Fruit fly (Drosophila melanogaster) whole organism, embryonic: ENCODE measurements around the gene CG33687.

ENCODE experiments used
- Atf3 ChIP-seq: fragments of 200-800 bp; sonication (Bioruptor generic); optimal IDR thresholded peaks from 3 replicates; lab custom pipeline; 2016; ENCODE audit warnings: missing biosample characterization, missing genetic modification characterization
- Awh ChIP-seq: fragments of 200-800 bp; sonication (Bioruptor generic); IDR thresholded peaks from 2 replicates; pipeline ENCODE4, ENCODE4 v1.3.6; 2022; ENCODE audit warnings: missing biosample characterization, missing genetic modification characterization
- Bdp1 ChIP-seq: fragments of 200-800 bp; sonication (Bioruptor generic); optimal IDR thresholded peaks from 3 replicates; lab custom pipeline; 2016; ENCODE audit warnings: missing biosample characterization, missing genetic modification characterization
- CG10431 ChIP-seq: fragments of 200-800 bp; sonication (Bioruptor generic); optimal IDR thresholded peaks from 3 replicates; lab custom pipeline; 2018; ENCODE audit warnings: missing biosample characterization, mild to moderate bottlenecking, missing genetic modification characterization
- CG10462 ChIP-seq: fragments of 200-800 bp; sonication (Bioruptor generic); optimal IDR thresholded peaks from 2 replicates; lab custom pipeline; 2016; ENCODE audit warnings: missing biosample characterization, missing genetic modification characterization
- CG12155 ChIP-seq: fragments of 200-800 bp; sonication (Bioruptor generic); optimal IDR thresholded peaks from 3 replicates; lab custom pipeline; 2016; ENCODE audit warnings: missing biosample characterization, missing genetic modification characterization
- CG13287 ChIP-seq: fragments of 200-800 bp; sonication (Bioruptor generic); IDR thresholded peaks from 2 replicates; pipeline ENCODE4 v1.3.6; 2022; ENCODE audit warnings: missing biosample characterization, missing genetic modification characterization; ENCODE audit not compliant: partially characterized antibody
- CG13894 ChIP-seq: fragments of 200-800 bp; sonication (Bioruptor generic); optimal IDR thresholded peaks from 3 replicates; lab custom pipeline; 2018; ENCODE audit warnings: missing biosample characterization, mild to moderate bottlenecking, missing genetic modification characterization, moderate library complexity
- CG14050 ChIP-seq: fragments of 200-800 bp; sonication (Bioruptor generic); IDR thresholded peaks from 3 replicates; pipeline ENCODE4 v1.3.6; 2022; ENCODE audit warnings: missing biosample characterization, missing genetic modification characterization
- CG14441 ChIP-seq: fragments of 200-800 bp; sonication (Bioruptor generic); IDR thresholded peaks from 2 replicates; pipeline ENCODE4 v1.3.6; 2022; ENCODE audit warnings: missing biosample characterization, missing genetic modification characterization
- CG15601 ChIP-seq: fragments of 200-800 bp; sonication (Bioruptor generic); optimal IDR thresholded peaks from 3 replicates; lab custom pipeline; 2019; ENCODE audit warnings: missing biosample characterization, mild to moderate bottlenecking, missing genetic modification characterization, moderate library complexity
- CG1603 ChIP-seq: fragments of 200-800 bp; sonication (Bioruptor generic); optimal IDR thresholded peaks from 2 replicates; lab custom pipeline; 2019; ENCODE audit warnings: missing biosample characterization, mild to moderate bottlenecking, missing genetic modification characterization, moderate library complexity
- CG17359 ChIP-seq: fragments of 200-800 bp; sonication (Bioruptor generic); optimal IDR thresholded peaks from 3 replicates; lab custom pipeline; 2018; ENCODE audit warnings: missing biosample characterization, mild to moderate bottlenecking, missing genetic modification characterization, moderate library complexity
- CG17361 ChIP-seq: fragments of 200-800 bp; sonication (Bioruptor generic); IDR thresholded peaks from 3 replicates; pipeline ENCODE4 v1.3.6; 2022; ENCODE audit warnings: missing biosample characterization, missing genetic modification characterization
- CG30403 ChIP-seq: fragments of 200-800 bp; sonication (Bioruptor generic); optimal IDR thresholded peaks from 3 replicates; lab custom pipeline; 2016; ENCODE audit warnings: missing biosample characterization, missing genetic modification characterization
- CG30431 ChIP-seq: fragments of 200-800 bp; sonication (Bioruptor generic); optimal IDR thresholded peaks from 2 replicates; lab custom pipeline; 2017; ENCODE audit warnings: missing biosample characterization, missing genetic modification characterization
- CG3407 ChIP-seq: fragments of 200-800 bp; sonication (Bioruptor generic); optimal IDR thresholded peaks from 2 replicates; lab custom pipeline; 2018; ENCODE audit warnings: missing biosample characterization, mild to moderate bottlenecking, missing genetic modification characterization
- CG42726 ChIP-seq: fragments of 200-800 bp; sonication (Bioruptor generic); IDR thresholded peaks from 2 replicates; pipeline ENCODE4 v1.3.6; 2022; ENCODE audit warnings: missing biosample characterization, missing genetic modification characterization; ENCODE audit not compliant: partially characterized antibody
- CG43689 ChIP-seq: fragments of 200-800 bp; sonication (Bioruptor generic); IDR thresholded peaks from 2 replicates; pipeline ENCODE4 v1.3.6; 2022; ENCODE audit warnings: missing biosample characterization, missing genetic modification characterization
- CG4404 ChIP-seq: fragments of 200-800 bp; sonication (Bioruptor generic); IDR thresholded peaks from 2 replicates; pipeline ENCODE4 v1.3.6; 2022; ENCODE audit warnings: missing biosample characterization, missing genetic modification characterization
- CG7786 ChIP-seq: fragments of 200-800 bp; sonication (Bioruptor generic); optimal IDR thresholded peaks from 2 replicates; lab custom pipeline; 2016; ENCODE audit warnings: missing biosample characterization, missing genetic modification characterization
- CG8944 ChIP-seq: fragments of 200-800 bp; sonication (Bioruptor generic); optimal IDR thresholded peaks from 3 replicates; lab custom pipeline; 2016; ENCODE audit warnings: missing biosample characterization, missing genetic modification characterization
- CG9437 ChIP-seq: fragments of 200-800 bp; sonication (Bioruptor generic); optimal IDR thresholded peaks from 2 replicates; lab custom pipeline; 2018; ENCODE audit warnings: missing biosample characterization, mild to moderate bottlenecking, missing genetic modification characterization
- Chrac-16 ChIP-seq: fragments of 200-800 bp; sonication (Bioruptor generic); optimal IDR thresholded peaks from 3 replicates; lab custom pipeline; 2016; ENCODE audit warnings: missing biosample characterization, missing genetic modification characterization
- CkIIα-i1 ChIP-seq: fragments of 200-800 bp; sonication (Bioruptor generic); IDR thresholded peaks from 2 replicates; pipeline ENCODE4 v1.3.6; 2022; ENCODE audit warnings: missing biosample characterization, missing genetic modification characterization
- D19A ChIP-seq: fragments of 200-800 bp; optimal IDR thresholded peaks from 3 replicates; lab custom pipeline; 2019; ENCODE audit warnings: missing biosample characterization, mild to moderate bottlenecking, missing genetic modification characterization, moderate library complexity
- Dek ChIP-seq: fragments of 200-800 bp; sonication (Bioruptor generic); optimal IDR thresholded peaks from 3 replicates; lab custom pipeline; 2019; ENCODE audit warnings: missing biosample characterization, mild to moderate bottlenecking, missing genetic modification characterization, moderate library complexity
- Doc2 ChIP-seq: fragments of 200-800 bp; sonication (Bioruptor generic); IDR thresholded peaks from 2 replicates; pipeline ENCODE4 v1.3.6; 2022; ENCODE audit warnings: missing biosample characterization, missing genetic modification characterization
- Dref ChIP-seq: fragments of 200-800 bp; sonication (Bioruptor generic); IDR thresholded peaks from 2 replicates; pipeline ENCODE4 v1.3.6; 2022; ENCODE audit warnings: missing biosample characterization, missing genetic modification characterization
- Drgx ChIP-seq: fragments of 200-800 bp; sonication (Bioruptor generic); IDR thresholded peaks from 2 replicates; pipeline ENCODE4 v1.3.6; 2022; ENCODE audit warnings: missing biosample characterization, missing genetic modification characterization
- H2.0 ChIP-seq: fragments of 200-800 bp; sonication (Bioruptor generic); IDR thresholded peaks from 2 replicates; pipeline ENCODE4 v1.3.6; 2022; ENCODE audit warnings: missing biosample characterization, missing genetic modification characterization
- HLH54F ChIP-seq: fragments of 200-800 bp; sonication (Bioruptor generic); optimal IDR thresholded peaks from 3 replicates; lab custom pipeline; 2016; ENCODE audit warnings: missing biosample characterization, missing genetic modification characterization
- Hmx ChIP-seq: fragments of 200-800 bp; sonication (Bioruptor generic); optimal IDR thresholded peaks from 2 replicates; lab custom pipeline; 2016; ENCODE audit warnings: missing biosample characterization, missing genetic modification characterization
- Mad ChIP-seq: fragments of 200-800 bp; sonication (Bioruptor generic); optimal IDR thresholded peaks from 2 replicates; lab custom pipeline; 2016; ENCODE audit warnings: missing biosample characterization, missing genetic modification characterization
- NC2β ChIP-seq: fragments of 200-800 bp; sonication (Bioruptor generic); optimal IDR thresholded peaks from 2 replicates; lab custom pipeline; 2016; ENCODE audit warnings: missing biosample characterization, missing genetic modification characterization
- Nf-YB ChIP-seq: fragments of 200-800 bp; sonication (Bioruptor generic); optimal IDR thresholded peaks from 3 replicates; lab custom pipeline; 2019; ENCODE audit warnings: missing biosample characterization, mild to moderate bottlenecking, missing genetic modification characterization, moderate library complexity
- Pdp1 ChIP-seq, 2 experiments: fragments of 200-800 bp; sonication (Bioruptor generic); optimal IDR thresholded peaks; 3 replicates each; lab custom pipeline; 2016; ENCODE audit warnings: missing biosample characterization in 2 of 2, missing genetic modification characterization in 2 of 2, mild to moderate bottlenecking in 1 of 2, moderate library complexity in 1 of 2
- Sin3A ChIP-seq: fragments of >200 bp; optimal IDR thresholded peaks from 2 replicates; lab custom pipeline; 2018
- al ChIP-seq: fragments of 200-800 bp; sonication (Bioruptor generic); IDR thresholded peaks from 2 replicates; pipeline ENCODE4 v1.3.6; 2022; ENCODE audit warnings: missing biosample characterization, missing genetic modification characterization
- ara ChIP-seq: fragments of 200-800 bp; sonication (Bioruptor generic); IDR thresholded peaks from 2 replicates; pipeline ENCODE4 v1.3.6; 2022; ENCODE audit warnings: missing biosample characterization, missing genetic modification characterization
- bsh ChIP-seq, 2 experiments: fragments of 200-800 bp; sonication (Bioruptor generic); optimal IDR thresholded peaks; 2 replicates each; lab custom pipeline; 2017 to 2018; ENCODE audit warnings: mild to moderate bottlenecking in 2 of 2, missing biosample characterization in 2 of 2, missing genetic modification characterization in 2 of 2, moderate library complexity in 1 of 2
- cwo ChIP-seq: fragments of 200-800 bp; sonication (Bioruptor generic); optimal IDR thresholded peaks from 3 replicates; lab custom pipeline; 2017; ENCODE audit warnings: missing biosample characterization, missing genetic modification characterization, mild to moderate bottlenecking, moderate library complexity, missing genetic modification reagents
- ewg ChIP-seq: fragments of 200-800 bp; sonication (Bioruptor generic); optimal IDR thresholded peaks from 3 replicates; lab custom pipeline; 2017; ENCODE audit warnings: mild to moderate bottlenecking, missing biosample characterization, missing genetic modification reagents, missing genetic modification characterization
- gsb ChIP-seq: fragments of 200-800 bp; sonication (Bioruptor generic); IDR thresholded peaks from 2 replicates; pipeline ENCODE4 v1.3.6; 2022; ENCODE audit warnings: missing biosample characterization, missing genetic modification characterization
- hkb ChIP-seq, 2 experiments: fragments of 200-800 bp in 1 of 2; fragments of >200 bp in 1 of 2; sonication (Bioruptor generic) in 1 of 2; IDR thresholded peaks in 1 of 2; optimal IDR thresholded peaks in 1 of 2; 2 replicates each; pipeline versions ENCODE4 v1.3.6 to Lab custom; 2017 to 2022; ENCODE audit warnings: missing biosample characterization in 1 of 2, missing genetic modification characterization in 1 of 2
- lov ChIP-seq, 2 experiments: fragments of 200-800 bp in 1 of 2; fragments of >200 bp in 1 of 2; sonication (Bioruptor generic) in 1 of 2; IDR thresholded peaks in 1 of 2; optimal IDR thresholded peaks in 1 of 2; 2 replicates in 1 of 2; 3 replicates in 1 of 2; pipeline versions ENCODE4 v1.3.6 to Lab custom; 2017 to 2022; ENCODE audit warnings: missing biosample characterization in 1 of 2, missing genetic modification characterization in 1 of 2
- oc ChIP-seq: fragments of 200-800 bp; sonication (Bioruptor generic); optimal IDR thresholded peaks from 2 replicates; lab custom pipeline; 2018; ENCODE audit warnings: missing biosample characterization, mild to moderate bottlenecking, missing genetic modification characterization, moderate library complexity
- sens ChIP-seq: fragments of 200-800 bp; sonication (Bioruptor generic); peaks from one replicate; lab custom pipeline; 2016; ENCODE audit warnings: missing biosample characterization, missing genetic modification characterization
- tap ChIP-seq: fragments of 200-800 bp; optimal IDR thresholded peaks from 3 replicates; lab custom pipeline; 2019; ENCODE audit warnings: missing biosample characterization, mild to moderate bottlenecking, missing genetic modification characterization, moderate library complexity
- tgo ChIP-seq: fragments of 200-800 bp; sonication (Bioruptor generic); IDR thresholded peaks from 3 replicates; pipeline ENCODE4 v1.3.6; 2022; ENCODE audit warnings: missing biosample characterization, missing genetic modification characterization

Gene CG33687

dm6 chr3L:16203236-16203635, 5.6 kb downstream of the CG33687 start (continued):
- TF ChIP-seq oc (tag; lab: Kevin White, UChicago) (peak; percentile 16), Dref (no peak), CkIIα-i1 (GFP tag; lab: Robert Waterston, UW) (peak; percentile 75; the same call in 1 of the 2 replicates), hkb (optimal IDR thresholded peaks at IDR 0.05; lab: Kevin White, UChicago) (no peak), hkb (GFP tag; IDR thresholded peaks at IDR 0.05; lab: Robert Waterston, UW) (peak; percentile 81), Drgx (peak; percentile 47), Sin3A (lab: Kevin White, UChicago) (no peak), CG43689 (peak; percentile 83), Nf-YB (GFP tag; lab: Kevin White, UChicago) (peak; percentile 24), Bdp1 (GFP tag; lab: Kevin White, UChicago) (peak; percentile 30), CG13287 (no peak), CG3407 (GFP tag; lab: Kevin White, UChicago) (peak; percentile 41), NC2β (GFP tag; lab: Kevin White, UChicago) (peak; percentile 9), lov (optimal IDR thresholded peaks at IDR 0.05; lab: Kevin White, UChicago) (no peak), lov (GFP tag; IDR thresholded peaks at IDR 0.05; lab: Robert Waterston, UW) (no peak; the same call in 2 of the 3 replicates), cwo (peak; percentile 85), CG8944 (GFP tag; lab: Kevin White, UChicago) (peak; percentile 77), Mad (GFP tag; lab: Kevin White, UChicago) (peak; percentile 26), bsh (GFP tag; optimal IDR thresholded peaks at IDR 0.05; lab: Kevin White, UChicago) (peak in 1 of 2 experiments; percentile 51), sens (GFP tag; lab: Kevin White, UChicago) (peak; percentile 94), CG7786 (peak; percentile 78), CG42726 (GFP tag; lab: Robert Waterston, UW) (no peak), CG30431 (GFP tag; lab: Kevin White, UChicago) (peak; percentile 53), H2.0 (GFP tag; lab: Robert Waterston, UW) (peak; percentile 84), CG17361 (GFP tag; lab: Robert Waterston, UW) (peak; percentile 34; the same call in 1 of the 3 replicates), al (GFP tag; lab: Robert Waterston, UW) (peak; percentile 77), Hmx (GFP tag; lab: Kevin White, UChicago) (peak; percentile 43), CG17359 (tag; lab: Kevin White, UChicago) (peak; percentile 86), HLH54F (GFP tag; lab: Kevin White, UChicago) (peak; percentile 78), CG1603 (tag; lab: Kevin White, UChicago) (peak; percentile 86), CG13894 (tag; lab: Kevin White, UChicago) (peak; percentile 70), CG14050 (GFP tag; lab: Robert Waterston, UW) (peak; percentile 80), ewg (GFP tag; lab: Kevin White, UChicago) (peak; percentile 46), CG15601 (no peak), tap (tag; lab: Kevin White, UChicago) (peak; percentile 80), gsb (GFP tag; lab: Robert Waterston, UW) (peak; percentile 84), Chrac-16 (GFP tag; lab: Kevin White, UChicago) (peak; percentile 61), Pdp1 (GFP tag; optimal IDR thresholded peaks at IDR 0.05; lab: Kevin White, UChicago) (peak; percentile 79 to 88), CG30403 (GFP tag; lab: Kevin White, UChicago) (peak; percentile 76), tgo (peak; percentile 84), Atf3 (peak; percentile 51), CG4404 (peak; percentile 53), ara (GFP tag; lab: Robert Waterston, UW) (peak; percentile 69), Dek (tag; lab: Kevin White, UChicago) (peak; percentile 81), CG10462 (GFP tag; lab: Kevin White, UChicago) (no peak), Doc2 (peak; percentile 73), CG10431 (GFP tag; lab: Kevin White, UChicago) (no peak), D19A (tag; lab: Kevin White, UChicago) (peak; percentile 91), Awh (GFP tag; lab: Robert Waterston, UW) (peak; percentile 73), CG12155 (peak; percentile 66), CG9437 (GFP tag; lab: Kevin White, UChicago) (peak; percentile 30), CG14441 (GFP tag; lab: Robert Waterston, UW) (peak; percentile 87)
